Worm (Caenorhabditis elegans) whole organism, late embryonic: Measurements from ENCODE around the gene F58E6.4.

Source experiments
- C08G9.2 ChIP-seq: sonication (generic microtip); optimal IDR thresholded peaks from 2 replicates; lab custom pipeline; 2016; ENCODE audit warnings: mild to moderate bottlenecking, missing genetic modification characterization, moderate library complexity, missing compliant biosample characterization
- F13H6.1 ChIP-seq: sonication (generic microtip); optimal IDR thresholded peaks from 2 replicates; lab custom pipeline; 2016; ENCODE audit warnings: missing genetic modification characterization, missing compliant biosample characterization
- K02D7.2 ChIP-seq: sonication (generic microtip); optimal IDR thresholded peaks from 2 replicates; lab custom pipeline; 2017; ENCODE audit warnings: mild to moderate bottlenecking, missing genetic modification characterization, missing compliant biosample characterization
- K09A11.1 ChIP-seq: sonication (generic microtip); optimal IDR thresholded peaks from 2 replicates; lab custom pipeline; 2017; ENCODE audit warnings: antibody characterized with exemption, mild to moderate bottlenecking, missing genetic modification characterization, missing compliant biosample characterization; ENCODE audit not compliant: insufficient read depth
- T23F11.4 ChIP-seq: fragments of 200-800 bp; sonication (Bioruptor generic); optimal IDR thresholded peaks from 2 replicates; lab custom pipeline; 2018; ENCODE audit warnings: mild to moderate bottlenecking, missing genetic modification characterization, missing compliant biosample characterization
- ceh-19 ChIP-seq: fragments of 200-800 bp; sonication (Bioruptor generic); optimal IDR thresholded peaks from 2 replicates; lab custom pipeline; 2018; ENCODE audit warnings: mild to moderate bottlenecking, missing genetic modification characterization, missing compliant biosample characterization
- ceh-22 ChIP-seq: sonication (generic microtip); optimal IDR thresholded peaks from 2 replicates; lab custom pipeline; 2017; ENCODE audit warnings: missing biosample characterization, missing genetic modification characterization
- ceh-34 ChIP-seq: sonication (generic microtip); optimal IDR thresholded peaks from 2 replicates; lab custom pipeline; 2016; ENCODE audit warnings: mild to moderate bottlenecking, missing genetic modification characterization, missing compliant biosample characterization
- ceh-45 ChIP-seq: fragments of 200-800 bp; sonication (Bioruptor generic); IDR thresholded peaks from 2 replicates; pipeline ENCODE4 v1.3.6; 2022; ENCODE audit warnings: missing genetic modification reagents, missing genetic modification characterization, missing compliant biosample characterization
- ceh-48 ChIP-seq: sonication (generic microtip); optimal IDR thresholded peaks from 2 replicates; lab custom pipeline; 2016; ENCODE audit warnings: missing genetic modification characterization, inconsistent platforms, missing compliant biosample characterization
- dmd-4 ChIP-seq: sonication (generic microtip); optimal IDR thresholded peaks from 2 replicates; lab custom pipeline; 2016; ENCODE audit warnings: borderline replicate concordance, missing genetic modification characterization, missing compliant biosample characterization
- elt-4 ChIP-seq: sonication (generic microtip); optimal IDR thresholded peaks from 2 replicates; lab custom pipeline; 2016; ENCODE audit warnings: missing genetic modification characterization, missing compliant biosample characterization
- ets-4 ChIP-seq: sonication (generic microtip); optimal IDR thresholded peaks from 2 replicates; lab custom pipeline; 2016; ENCODE audit warnings: missing genetic modification characterization, missing compliant biosample characterization
- eyg-1 ChIP-seq: sonication (generic microtip); optimal IDR thresholded peaks from 2 replicates; lab custom pipeline; 2016; ENCODE audit warnings: missing genotype, missing genetic modification characterization, missing compliant biosample characterization
- gmeb-2 ChIP-seq: sonication (generic microtip); optimal IDR thresholded peaks from 2 replicates; lab custom pipeline; 2016; ENCODE audit warnings: missing genetic modification characterization, inconsistent platforms, missing compliant biosample characterization
- hlh-13 ChIP-seq: fragments of 200-800 bp; sonication (Bioruptor generic); optimal IDR thresholded peaks from 2 replicates; lab custom pipeline; 2018; ENCODE audit warnings: mild to moderate bottlenecking, missing genetic modification characterization, missing compliant biosample characterization
- lim-6 ChIP-seq: sonication (generic microtip); optimal IDR thresholded peaks from 2 replicates; lab custom pipeline; 2016; ENCODE audit warnings: missing genetic modification characterization, missing compliant biosample characterization
- lin-11 ChIP-seq: fragments of 200-800 bp; sonication (Bioruptor generic); optimal IDR thresholded peaks from 2 replicates; lab custom pipeline; 2018; ENCODE audit warnings: mild to moderate bottlenecking, missing genetic modification characterization, missing compliant biosample characterization
- mec-3 ChIP-seq: sonication (generic microtip); optimal IDR thresholded peaks from 2 replicates; lab custom pipeline; 2016; ENCODE audit warnings: borderline replicate concordance, missing genetic modification characterization, missing compliant biosample characterization
- nhr-232 ChIP-seq: sonication (generic microtip); optimal IDR thresholded peaks from 2 replicates; lab custom pipeline; 2016; ENCODE audit warnings: missing genetic modification characterization, missing compliant biosample characterization
- pha-4 ChIP-seq: fragments of 150-350 bp; optimal IDR thresholded peaks from 2 replicates; lab custom pipeline; 2018; ENCODE audit warnings: missing biosample characterization, missing genetic modification reagents, missing genetic modification characterization
- pros-1 ChIP-seq: fragments of 150-350 bp; optimal IDR thresholded peaks from 2 replicates; lab custom pipeline; 2014; ENCODE audit warnings: missing biosample characterization, missing genetic modification reagents, missing genetic modification characterization
- ref-2 ChIP-seq: sonication (generic microtip); optimal IDR thresholded peaks from 2 replicates; lab custom pipeline; 2016; ENCODE audit warnings: missing genetic modification characterization, missing compliant biosample characterization
- sdc-2 ChIP-seq: sonication (generic microtip); optimal IDR thresholded peaks from 2 replicates; lab custom pipeline; 2016; ENCODE audit warnings: missing genotype, missing genetic modification characterization, missing compliant biosample characterization
- tbx-7 ChIP-seq: sonication (generic microtip); optimal IDR thresholded peaks from 2 replicates; lab custom pipeline; 2016; ENCODE audit warnings: missing genotype, missing genetic modification characterization, missing compliant biosample characterization
- ttx-3 ChIP-seq: sonication (generic microtip); optimal IDR thresholded peaks from 2 replicates; lab custom pipeline; 2016; ENCODE audit warnings: missing genetic modification reagents, missing genetic modification characterization, missing compliant biosample characterization
- unc-3 ChIP-seq, 2 experiments: fragments of 200-800 bp in 1 of 2; sonication (Bioruptor generic) in 1 of 2; sonication (generic microtip) in 1 of 2; conservative IDR thresholded peaks in 1 of 2; optimal IDR thresholded peaks in 1 of 2; 2 replicates each; pipeline versions ENCODE4 v1.3.6 to Lab custom; 2016 to 2022; ENCODE audit warnings: missing compliant biosample characterization in 2 of 2, missing genetic modification characterization in 2 of 2, missing genetic modification reagents in 1 of 2
- unc-42 ChIP-seq: sonication (generic microtip); optimal IDR thresholded peaks from 2 replicates; lab custom pipeline; 2016; ENCODE audit warnings: missing genotype, missing genetic modification characterization, missing compliant biosample characterization
- unc-55 ChIP-seq: sonication (generic microtip); optimal IDR thresholded peaks from 2 replicates; lab custom pipeline; 2017; ENCODE audit warnings: missing biosample characterization, missing genetic modification reagents, missing genetic modification characterization
- zip-5 ChIP-seq: sonication (generic microtip); optimal IDR thresholded peaks from 2 replicates; lab custom pipeline; 2016; ENCODE audit warnings: missing genetic modification characterization, missing compliant biosample characterization

The F58E6.4 gene

DNA sequence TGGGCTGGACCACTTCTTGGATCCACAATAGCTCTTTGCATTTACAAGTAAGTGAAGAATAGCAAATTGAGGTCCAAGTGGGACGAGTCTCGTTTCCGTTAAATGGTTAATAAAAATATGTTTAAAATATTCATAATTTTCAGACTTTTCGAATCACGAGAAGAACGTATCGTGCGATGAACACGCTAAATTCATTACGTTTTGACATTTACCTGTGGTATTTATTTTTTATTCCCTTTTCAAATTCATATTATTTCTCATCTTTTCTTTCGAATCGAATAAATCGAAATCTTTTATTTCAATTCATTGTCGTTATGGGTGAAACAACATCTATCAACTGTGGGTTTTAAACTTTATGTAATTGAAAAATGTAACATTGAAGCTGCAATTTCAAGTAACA, 10.8 kb downstream of the F58E6.4 start, which contains the start of gene marc-1:
Gene marc-1, plus strand, starts transcription at position 301 of the 400 bp plus-strand sequence.
- TF ChIP-seq lim-6 (tag; lab: Kevin White, UChicago) (no peak), hlh-13 (GFP tag; lab: Kevin White, UChicago) (no peak), ceh-22 (no peak), unc-55 (GFP tag; lab: Kevin White, UChicago) (no peak), C08G9.2 (tag; lab: Kevin White, UChicago) (no peak), tbx-7 (tag; lab: Kevin White, UChicago) (no peak)

DNA sequence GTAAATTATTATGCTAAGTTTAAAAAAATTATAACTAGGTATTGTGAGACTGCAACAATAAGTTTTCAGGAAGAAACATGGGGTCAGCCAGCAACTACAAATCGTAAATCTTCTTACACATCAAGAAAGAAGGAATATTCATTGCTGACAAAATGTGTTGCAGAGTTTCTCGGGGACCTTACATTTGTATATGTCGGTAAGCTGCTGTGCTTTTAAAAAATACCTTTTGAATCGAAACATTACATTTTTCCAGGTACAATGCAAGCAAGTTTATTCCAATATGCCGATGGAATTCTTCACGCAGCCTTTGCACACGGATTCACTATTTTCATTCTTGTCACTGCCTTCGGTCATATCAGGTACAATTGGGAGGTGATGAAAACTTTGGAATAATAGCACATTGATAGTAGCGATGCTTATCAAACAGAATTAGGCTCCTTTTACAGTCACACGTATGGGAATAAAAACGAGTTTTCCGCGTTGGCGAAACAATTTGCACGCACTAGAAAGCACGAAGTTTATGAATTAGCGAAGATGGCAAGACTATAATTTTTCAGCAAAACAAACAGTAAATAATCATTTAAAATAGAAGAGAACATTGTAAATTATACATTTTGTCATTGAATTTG, 12.0 kb downstream of the F58E6.4 start:
- TF ChIP-seq ceh-19 (GFP tag; lab: Kevin White, UChicago) = no peak
- TF ChIP-seq sdc-2 (tag; lab: Kevin White, UChicago) = no peak
- TF ChIP-seq ttx-3 (tag; lab: Kevin White, UChicago) = no peak
- no peak for TF ChIP-seq elt-4 (tag; lab: Kevin White, UChicago)
- TF ChIP-seq dmd-4 (tag; lab: Kevin White, UChicago) = no peak
- TF ChIP-seq K02D7.2 (tag; lab: Kevin White, UChicago) = no peak
- no peak for TF ChIP-seq nhr-232
- TF ChIP-seq pha-4 (tag; lab: Kevin White, UChicago) = no peak
- TF ChIP-seq T23F11.4 (GFP tag; lab: Kevin White, UChicago) = no peak
- TF ChIP-seq, all 69 proteins: peak for 0

DNA sequence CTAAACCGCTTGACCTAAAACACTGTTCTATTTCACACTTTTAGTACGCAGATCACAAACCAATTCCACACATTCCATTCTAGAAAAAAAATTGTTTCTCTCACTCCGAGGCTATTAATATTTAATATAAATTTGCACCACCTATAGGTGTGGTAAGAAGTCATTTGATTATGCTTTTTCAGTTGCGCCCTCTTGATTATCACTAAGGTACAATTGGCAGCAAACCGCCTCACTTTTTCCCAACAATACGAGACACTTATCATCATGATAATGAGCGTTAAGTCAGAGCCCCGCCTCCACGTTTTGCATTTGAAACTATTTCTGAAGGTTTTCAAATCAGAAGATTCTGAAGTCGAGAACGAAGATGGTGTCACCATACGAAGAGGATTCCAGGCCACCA, 12.9 kb downstream of the F58E6.4 start, which contains the start of gene aqp-4:
Gene aqp-4, plus strand, starts transcription at position 270 of the 400 bp plus-strand sequence.
- TF ChIP-seq unc-42 (no peak), F13H6.1 (tag; lab: Kevin White, UChicago) (no peak), K09A11.1 (tag; lab: Kevin White, UChicago) (no peak), eyg-1 (no peak), tbx-7 (tag; lab: Kevin White, UChicago) (no peak), ceh-45 (GFP tag; lab: Robert Waterston, UW) (no peak), gmeb-2 (tag; lab: Kevin White, UChicago) (no peak), pros-1 (tag; lab: Kevin White, UChicago) (no peak), lin-11 (tag; lab: Kevin White, UChicago) (no peak), C08G9.2 (tag; lab: Kevin White, UChicago) (no peak), unc-3 (GFP tag; conservative IDR thresholded peaks at IDR 0.05; lab: Robert Waterston, UW) (no peak), unc-3 (tag; optimal IDR thresholded peaks at IDR 0.05; lab: Kevin White, UChicago) (no peak)

DNA sequence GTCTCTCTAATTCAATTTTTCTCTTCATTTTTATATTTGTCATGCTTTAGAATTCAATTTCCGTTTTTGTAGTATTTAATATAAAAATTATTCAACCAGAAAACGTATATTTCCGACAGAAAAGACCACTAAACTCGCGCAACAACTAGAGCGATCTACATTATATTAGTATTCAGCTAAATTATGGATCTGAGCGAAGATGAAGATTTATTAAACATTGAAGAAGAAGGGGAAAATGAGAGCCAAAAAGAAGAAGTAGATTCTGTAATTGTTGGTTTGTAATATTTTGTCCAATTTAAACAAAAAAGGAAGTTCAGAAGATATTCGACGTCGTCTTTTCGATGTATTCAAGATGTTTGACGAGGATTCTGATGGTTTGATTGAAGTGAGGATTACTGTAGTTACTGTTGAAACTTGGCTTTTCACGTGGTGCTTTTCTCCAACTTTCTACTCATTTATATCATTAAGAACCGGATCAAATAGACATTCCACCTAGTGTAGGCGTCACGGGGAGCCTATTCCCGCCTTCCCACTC, 16.2 kb downstream of the F58E6.4 start, which contains the start of gene cal-7:
Gene cal-7, plus strand, starts transcription at position 184 of the 535 bp plus-strand sequence.
- no peak for TF ChIP-seq mec-3
- TF ChIP-seq ceh-48 (tag; lab: Kevin White, UChicago) = no peak
- TF ChIP-seq ceh-22 = no peak
- no peak for TF ChIP-seq ceh-34 (tag; lab: Kevin White, UChicago)
- TF ChIP-seq ttx-3 (tag; lab: Kevin White, UChicago) = no peak
- TF ChIP-seq ets-4 = no peak
- no peak for TF ChIP-seq tbx-7 (tag; lab: Kevin White, UChicago)
- no peak for TF ChIP-seq zip-5 (tag; lab: Kevin White, UChicago)
- no peak for TF ChIP-seq unc-55 (GFP tag; lab: Kevin White, UChicago)

DNA sequence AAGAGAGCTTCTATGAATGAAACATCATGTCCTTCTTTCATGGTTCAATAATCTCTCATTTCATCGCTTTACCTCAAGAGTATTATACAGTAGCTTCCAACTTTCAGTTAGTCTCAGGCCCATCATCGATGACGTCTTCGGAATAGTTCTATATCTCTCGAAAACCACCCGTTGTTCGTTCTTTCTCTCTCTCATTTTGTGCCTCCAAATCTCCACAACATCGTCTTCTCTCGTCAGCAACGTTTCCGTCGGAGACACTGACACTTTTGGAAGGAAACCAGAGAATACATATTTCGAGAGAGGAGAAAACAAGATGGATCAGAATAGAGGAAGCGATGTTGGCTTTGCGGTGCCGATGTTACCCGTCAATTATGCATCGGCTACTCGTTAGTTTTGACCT, 18.4 kb downstream of the F58E6.4 start:
- TF ChIP-seq unc-55 (GFP tag; lab: Kevin White, UChicago) (peak; percentile 10), ref-2 (tag; lab: Kevin White, UChicago) (peak; percentile 24), ttx-3 (tag; lab: Kevin White, UChicago) (no peak), mec-3 (no peak), pha-4 (tag; lab: Kevin White, UChicago) (no peak), ceh-19 (GFP tag; lab: Kevin White, UChicago) (peak; percentile 27)
